Fruit fly (Drosophila melanogaster): ENCODE data around the gene Fgop2.

DNA sequence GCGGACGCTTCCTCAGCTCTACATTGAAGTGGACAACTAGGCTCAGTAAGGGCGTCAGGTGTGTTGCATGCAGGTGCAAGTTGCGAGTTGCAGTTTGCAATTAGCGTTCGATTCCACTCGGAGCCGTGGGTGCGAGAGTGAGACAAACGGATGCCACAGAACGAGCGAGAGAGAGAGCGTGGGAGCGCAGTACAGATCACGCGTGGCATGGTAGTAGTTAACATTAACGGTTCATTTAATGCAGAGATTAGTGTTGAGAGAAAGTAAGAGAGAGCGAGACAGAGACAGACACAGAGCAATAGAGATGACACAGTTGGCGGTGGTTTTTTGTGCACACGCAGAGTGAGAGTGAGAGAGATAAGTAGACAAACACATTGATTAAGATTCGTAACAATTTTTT lies 5.4 kb downstream of the Fgop2 start:
- no peak for TF ChIP-seq Hr38 (GFP tag; optimal IDR thresholded peaks at IDR 0.05)
- TF ChIP-seq CG34406 (GFP tag; optimal IDR thresholded peaks at IDR 0.05): no peak

Measured in whole organism, prepupa.